Fruit fly (Drosophila melanogaster) whole organism: Measurements from ENCODE around the gene CG31278.

ENCODE experiments used
- CG8478 ChIP-seq: fragments of >200 bp; optimal IDR thresholded peaks from 2 replicates; lab custom pipeline; 2018; ENCODE audit warnings: inconsistent platforms
- EcR ChIP-seq, 2 experiments: fragments of >200 bp; optimal IDR thresholded peaks; 2 replicates each; lab custom pipeline; 2017; ENCODE audit warnings: missing biosample characterization in 2 of 2, missing genetic modification characterization in 2 of 2, missing genetic modification reagents in 2 of 2

DNA sequence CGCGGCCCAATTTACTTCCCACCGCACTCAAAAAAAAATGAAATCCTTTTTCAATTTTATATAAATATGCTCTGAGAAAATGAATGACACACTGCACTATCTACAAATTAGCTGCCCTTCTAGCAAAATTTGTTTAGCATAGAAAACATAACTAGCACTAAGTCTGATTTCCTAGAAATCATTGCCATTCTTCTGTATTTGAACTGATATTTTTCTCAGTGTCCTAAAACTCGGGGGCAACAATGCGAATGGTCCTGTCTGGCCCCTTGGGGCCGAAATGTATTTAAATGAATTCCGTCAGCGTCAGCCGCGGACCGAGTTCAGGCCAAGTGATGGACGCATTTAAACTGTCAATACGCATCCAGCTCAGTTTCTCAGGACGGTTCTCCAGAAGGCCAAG lies 35.5 kb downstream of the CG31278 start:
- TF ChIP-seq CG8478 (no peak), EcR (GFP tag; optimal IDR thresholded peaks at IDR 0.05; lab: Kevin White, UChicago) (no peak)
